Worm (Caenorhabditis elegans) whole organism, young adult: ENCODE data around the gene T23F11.4.

Source experiments
- D2030.7 ChIP-seq: fragments of 200-800 bp; sonication (Bioruptor generic); IDR thresholded peaks from 2 replicates; pipeline ENCODE4 v1.3.6; 2022; ENCODE audit warnings: missing genetic modification reagents, missing genetic modification characterization, missing compliant biosample characterization
- F10E7.11 ChIP-seq: sonication (generic microtip); optimal IDR thresholded peaks from 2 replicates; lab custom pipeline; 2017; ENCODE audit warnings: mild to moderate bottlenecking, missing genetic modification characterization, moderate library complexity, missing compliant biosample characterization
- F22D6.2 ChIP-seq: sonication (generic microtip); optimal IDR thresholded peaks from 2 replicates; lab custom pipeline; 2016; ENCODE audit warnings: mild to moderate bottlenecking, missing genetic modification characterization, missing compliant biosample characterization
- F33H1.4 ChIP-seq: fragments of 200-800 bp; sonication (Bioruptor generic); IDR thresholded peaks from 2 replicates; pipeline ENCODE4 v1.3.6; 2022; ENCODE audit warnings: missing genetic modification reagents, missing genetic modification characterization, missing compliant biosample characterization
- F37B4.10 ChIP-seq: fragments of 200-800 bp; sonication (Bioruptor generic); IDR thresholded peaks from 2 replicates; pipeline ENCODE4 v1.3.6; 2022; ENCODE audit warnings: missing genetic modification characterization, missing compliant biosample characterization
- F39B2.1 ChIP-seq: fragments of 200-800 bp; sonication (Bioruptor generic); IDR thresholded peaks from 2 replicates; pipeline ENCODE4 v1.3.6; 2022; ENCODE audit warnings: missing genetic modification reagents, missing genetic modification characterization, missing compliant biosample characterization
- F55B11.4 ChIP-seq: sonication (generic microtip); optimal IDR thresholded peaks from 2 replicates; lab custom pipeline; 2016; ENCODE audit warnings: missing compliant biosample characterization, missing genetic modification characterization, borderline replicate concordance; ENCODE audit not compliant: insufficient read depth
- F57C9.4 ChIP-seq: sonication (generic microtip); optimal IDR thresholded peaks from 2 replicates; lab custom pipeline; 2017; ENCODE audit warnings: mild to moderate bottlenecking, missing genetic modification characterization, missing compliant biosample characterization
- Y79H2A.3 ChIP-seq: fragments of 200-800 bp; sonication (Bioruptor generic); conservative IDR thresholded peaks from 2 replicates; pipeline ENCODE4 v1.3.6; 2022; ENCODE audit warnings: missing genetic modification reagents, missing genetic modification characterization, missing compliant biosample characterization
- aptf-3 ChIP-seq: fragments of 200-800 bp; sonication (Bioruptor generic); IDR thresholded peaks from 2 replicates; pipeline ENCODE4 v1.3.6; 2022; ENCODE audit warnings: missing genetic modification characterization, missing compliant biosample characterization
- bed-1 ChIP-seq: fragments of 200-800 bp; sonication (Bioruptor generic); IDR thresholded peaks from 2 replicates; pipeline ENCODE4 v1.3.6; 2022; ENCODE audit warnings: missing genetic modification reagents, missing genetic modification characterization, missing compliant biosample characterization
- ccch-3 ChIP-seq: fragments of 200-800 bp; sonication (Bioruptor generic); optimal IDR thresholded peaks from 2 replicates; lab custom pipeline; 2018; ENCODE audit warnings: mild to moderate bottlenecking, missing genetic modification characterization, missing compliant biosample characterization
- cebp-1 ChIP-seq, 2 experiments: fragments of 200-800 bp in 1 of 2; sonication (Bioruptor generic) in 1 of 2; sonication (generic microtip) in 1 of 2; IDR thresholded peaks in 1 of 2; optimal IDR thresholded peaks in 1 of 2; 2 replicates each; pipeline versions ENCODE4 v1.3.6 to Lab custom; 2017 to 2022; ENCODE audit warnings: missing compliant biosample characterization in 2 of 2, missing genetic modification characterization in 2 of 2, mild to moderate bottlenecking in 1 of 2, missing genetic modification reagents in 1 of 2, moderate library complexity in 1 of 2
- ceh-27 ChIP-seq: fragments of 200-800 bp; sonication (Bioruptor generic); optimal IDR thresholded peaks from 2 replicates; lab custom pipeline; 2018; ENCODE audit warnings: mild to moderate bottlenecking, missing genetic modification characterization, moderate library complexity, missing compliant biosample characterization
- ceh-40 ChIP-seq: fragments of 200-800 bp; sonication (Bioruptor generic); IDR thresholded peaks from 2 replicates; pipeline ENCODE4 v1.3.6; 2022; ENCODE audit warnings: missing genetic modification characterization, missing compliant biosample characterization
- ceh-58 ChIP-seq: fragments of 200-800 bp; sonication (Bioruptor generic); IDR thresholded peaks from 2 replicates; pipeline ENCODE4 v1.3.6; 2022; ENCODE audit warnings: missing genetic modification characterization, missing compliant biosample characterization
- ceh-79 ChIP-seq: sonication (generic microtip); optimal IDR thresholded peaks from 2 replicates; lab custom pipeline; 2017; ENCODE audit warnings: mild to moderate bottlenecking, missing genetic modification characterization, missing compliant biosample characterization
- egrh-3 ChIP-seq: fragments of 200-800 bp; sonication (Bioruptor generic); IDR thresholded peaks from 2 replicates; pipeline ENCODE4 v1.3.6; 2022; ENCODE audit warnings: missing genetic modification reagents, missing genetic modification characterization, missing compliant biosample characterization
- ets-4 ChIP-seq: fragments of 200-800 bp; sonication (Bioruptor generic); optimal IDR thresholded peaks from 2 replicates; lab custom pipeline; 2018; ENCODE audit warnings: mild to moderate bottlenecking, missing genetic modification characterization, missing compliant biosample characterization
- fkh-3 ChIP-seq: sonication (generic microtip); optimal IDR thresholded peaks from 2 replicates; lab custom pipeline; 2016; ENCODE audit warnings: mild to moderate bottlenecking, missing genetic modification characterization, missing compliant biosample characterization
- gei-17 ChIP-seq: fragments of 200-800 bp; sonication (Bioruptor generic); optimal IDR thresholded peaks from 2 replicates; lab custom pipeline; 2018; ENCODE audit warnings: mild to moderate bottlenecking, missing genetic modification characterization, missing compliant biosample characterization
- hsf-1 ChIP-seq: fragments of 200-800 bp; sonication (Bioruptor generic); IDR thresholded peaks from 2 replicates; pipeline ENCODE4 v1.3.6; 2022; ENCODE audit warnings: missing genetic modification reagents, missing genetic modification characterization, missing compliant biosample characterization
- lag-1 ChIP-seq: fragments of 200-800 bp; sonication (Bioruptor generic); IDR thresholded peaks from 2 replicates; pipeline ENCODE4 v1.3.6; 2022; ENCODE audit warnings: missing genetic modification reagents, missing genetic modification characterization, missing compliant biosample characterization
- lsl-1 ChIP-seq: fragments of 200-800 bp; sonication (Bioruptor generic); optimal IDR thresholded peaks from 2 replicates; lab custom pipeline; 2018; ENCODE audit warnings: mild to moderate bottlenecking, missing genetic modification characterization, moderate library complexity, missing compliant biosample characterization
- lsy-27 ChIP-seq: sonication (generic microtip); optimal IDR thresholded peaks from 2 replicates; lab custom pipeline; 2017; ENCODE audit warnings: missing genetic modification characterization, mild to moderate bottlenecking, missing compliant biosample characterization, antibody characterized with exemption, missing genotype, borderline replicate concordance; ENCODE audit not compliant: insufficient read depth
- mel-28 ChIP-seq: sonication (generic microtip); optimal IDR thresholded peaks from 2 replicates; lab custom pipeline; 2016; ENCODE audit warnings: borderline replicate concordance, mild to moderate bottlenecking, missing genetic modification characterization, missing compliant biosample characterization
- mxl-1 ChIP-seq: sonication (generic microtip); optimal IDR thresholded peaks from 2 replicates; lab custom pipeline; 2016; ENCODE audit warnings: missing genetic modification characterization, missing compliant biosample characterization
- nfya-2 ChIP-seq: fragments of 200-800 bp; sonication (Bioruptor generic); IDR thresholded peaks from 2 replicates; pipeline ENCODE4 v1.3.6; 2022; ENCODE audit warnings: missing genetic modification reagents, missing genetic modification characterization, missing compliant biosample characterization
- nhr-27 ChIP-seq: fragments of 200-800 bp; sonication (Bioruptor generic); optimal IDR thresholded peaks from 2 replicates; lab custom pipeline; 2018; ENCODE audit warnings: mild to moderate bottlenecking, missing genetic modification characterization, moderate library complexity, missing compliant biosample characterization
- nhr-80 ChIP-seq: sonication (generic microtip); optimal IDR thresholded peaks from 2 replicates; lab custom pipeline; 2016; ENCODE audit warnings: missing genetic modification characterization, missing compliant biosample characterization
- nhr-90 ChIP-seq: sonication (generic microtip); optimal IDR thresholded peaks from 2 replicates; lab custom pipeline; 2016; ENCODE audit warnings: missing genotype, mild to moderate bottlenecking, missing genetic modification characterization, missing compliant biosample characterization
- pha-4 ChIP-seq: fragments of 150-350 bp; sonication (generic microtip); optimal IDR thresholded peaks from 2 replicates; lab custom pipeline; 2014; ENCODE audit warnings: missing biosample characterization, missing genetic modification reagents, missing genetic modification characterization
- rcor-1 ChIP-seq: fragments of 200-800 bp; sonication (Bioruptor generic); IDR thresholded peaks from 2 replicates; pipeline ENCODE4 v1.3.6; 2022; ENCODE audit warnings: missing genetic modification reagents, missing genetic modification characterization, missing compliant biosample characterization
- snpc-1.1 ChIP-seq: sonication (generic microtip); optimal IDR thresholded peaks from 2 replicates; lab custom pipeline; 2017; ENCODE audit warnings: missing genetic modification characterization, mild to moderate bottlenecking, missing compliant biosample characterization, antibody characterized with exemption, moderate library complexity, missing genotype, missing genetic modification reagents; ENCODE audit not compliant: insufficient read depth
- somi-1 ChIP-seq: fragments of 200-800 bp; sonication (Bioruptor generic); optimal IDR thresholded peaks from 2 replicates; lab custom pipeline; 2018; ENCODE audit warnings: mild to moderate bottlenecking, missing genetic modification characterization, missing compliant biosample characterization
- tbp1 ChIP-seq: fragments of 200-800 bp; sonication (Bioruptor generic); optimal IDR thresholded peaks from 2 replicates; lab custom pipeline; 2018; ENCODE audit warnings: mild to moderate bottlenecking, missing genetic modification characterization, missing compliant biosample characterization
- unc-62 ChIP-seq: fragments of 150-350 bp; optimal IDR thresholded peaks from 2 replicates; lab custom pipeline; 2014; ENCODE audit warnings: missing biosample characterization, missing genetic modification reagents, missing genetic modification characterization
- ztf-18 ChIP-seq: sonication (generic microtip); optimal IDR thresholded peaks from 2 replicates; lab custom pipeline; 2016; ENCODE audit warnings: missing genotype, mild to moderate bottlenecking, missing genetic modification characterization, missing compliant biosample characterization
- ztf-22 ChIP-seq: fragments of 200-800 bp; sonication (Bioruptor generic); optimal IDR thresholded peaks from 2 replicates; lab custom pipeline; 2018; ENCODE audit warnings: mild to moderate bottlenecking, missing genetic modification characterization, moderate library complexity, missing compliant biosample characterization
- ztf-3 ChIP-seq: fragments of 200-800 bp; sonication (Bioruptor generic); optimal IDR thresholded peaks from 2 replicates; lab custom pipeline; 2018; ENCODE audit warnings: mild to moderate bottlenecking, missing genetic modification characterization, missing compliant biosample characterization

T23F11.4 gene

ce11 chrIII:4647878-4648277, 17.3 kb downstream of the T23F11.4 start, which contains the start of gene T23F11.6:
T23F11.6 (minus strand) TSS chrIII:4647922.
- no peak for TF ChIP-seq bed-1 (GFP tag; lab: Robert Waterston, UW)
- TF ChIP-seq cebp-1 (GFP tag; IDR thresholded peaks at IDR 0.05; lab: Robert Waterston, UW) = peak; percentile 46; the same call in 1 of the 2 replicates
- no peak for TF ChIP-seq cebp-1 (tag; optimal IDR thresholded peaks at IDR 0.05; lab: Kevin White, UChicago)
- peak; percentile 73 for TF ChIP-seq unc-62 (GFP tag; lab: Kevin White, UChicago)
- peak; percentile 44 for TF ChIP-seq nhr-80 (tag; lab: Kevin White, UChicago)

ce11 chrIII:4647341-4647740, 17.8 kb downstream of the T23F11.4 start:
- TF ChIP-seq snpc-1.1 (tag; lab: Kevin White, UChicago) = no peak
- TF ChIP-seq F10E7.11 = no peak
- TF ChIP-seq ztf-18 = no peak
- no peak for TF ChIP-seq aptf-3 (GFP tag; lab: Robert Waterston, UW)
- no peak for TF ChIP-seq ztf-3 (GFP tag; lab: Kevin White, UChicago)
- TF ChIP-seq fkh-3 = no peak
- no peak for TF ChIP-seq gei-17
- no peak for TF ChIP-seq ceh-27
- no peak for TF ChIP-seq ceh-79 (tag; lab: Kevin White, UChicago)
- TF ChIP-seq ceh-40 (GFP tag; lab: Robert Waterston, UW) = no peak
- no peak for TF ChIP-seq somi-1
- TF ChIP-seq pha-4 = no peak

- TF ChIP-seq cebp-1 (GFP tag; IDR thresholded peaks at IDR 0.05; lab: Robert Waterston, UW) (no peak), cebp-1 (tag; optimal IDR thresholded peaks at IDR 0.05; lab: Kevin White, UChicago) (no peak), mxl-1 (no peak), ceh-58 (GFP tag; lab: Robert Waterston, UW) (no peak), F55B11.4 (no peak)
Observed at ce11 chrIII:4646246-4646645, 18.9 kb downstream of the T23F11.4 start, which contains the start of gene pqn-29. pqn-29 (minus strand) TSS chrIII:4646346.

DNA sequence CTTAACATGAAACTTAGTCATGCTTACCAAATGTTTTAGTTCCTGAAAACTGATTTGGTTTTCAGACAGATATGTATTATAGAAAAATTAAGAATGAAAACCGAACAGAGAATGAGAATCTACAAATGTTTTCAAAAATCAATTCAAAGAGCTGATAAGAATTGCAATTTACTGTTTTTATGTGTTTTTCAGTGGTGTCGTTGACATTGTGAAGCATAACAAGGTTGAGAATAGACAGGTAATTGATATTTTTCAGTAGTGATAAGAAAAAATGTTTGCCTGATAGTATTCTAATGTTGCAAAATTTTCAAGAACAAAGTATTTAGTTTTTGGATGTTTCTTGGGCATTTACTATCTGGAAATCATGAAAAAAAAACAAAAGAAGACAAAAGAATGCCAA, 21.9 kb downstream of the T23F11.4 start, which contains the start of gene pfas-1:
Gene pfas-1 (minus strand): TSS at position 49 of the 400 bp plus-strand sequence.
- TF ChIP-seq nhr-90 (tag; lab: Kevin White, UChicago) (no peak), F37B4.10 (GFP tag; lab: Robert Waterston, UW) (no peak), nhr-80 (tag; lab: Kevin White, UChicago) (peak; percentile 61), mel-28 (tag; lab: Kevin White, UChicago) (no peak)

ce11 chrIII:4634947-4635346, 30.2 kb downstream of the T23F11.4 start, which contains the start of gene clec-153:
clec-153 (plus strand) TSS chrIII:4635247.
- TF ChIP-seq ztf-18 (no peak), hsf-1 (GFP tag; lab: Robert Waterston, UW) (no peak), ceh-40 (GFP tag; lab: Robert Waterston, UW) (no peak), ccch-3 (no peak), nfya-2 (GFP tag; lab: Robert Waterston, UW) (no peak), egrh-3 (GFP tag; lab: Robert Waterston, UW) (no peak), fkh-3 (no peak), ets-4 (GFP tag; lab: Kevin White, UChicago) (no peak), F55B11.4 (no peak), lsy-27 (tag; lab: Kevin White, UChicago) (no peak), F10E7.11 (no peak)

ce11 chrIII:4628165-4628564, 37.0 kb downstream of the T23F11.4 start, which contains the start of gene clec-151:
clec-151 (plus strand) TSS chrIII:4628465.
- no peak for TF ChIP-seq ztf-22
- TF ChIP-seq rcor-1 = no peak
- TF ChIP-seq Y79H2A.3 = no peak
- TF ChIP-seq nhr-27 (tag; lab: Kevin White, UChicago) = no peak
- no peak for TF ChIP-seq tbp1 (GFP tag; lab: Kevin White, UChicago)
- no peak for TF ChIP-seq pha-4
- no peak for TF ChIP-seq F39B2.1 (GFP tag; lab: Robert Waterston, UW)
- TF ChIP-seq D2030.7 (GFP tag; lab: Robert Waterston, UW) = no peak
- TF ChIP-seq lsl-1 (GFP tag; lab: Kevin White, UChicago) = no peak
- no peak for TF ChIP-seq F22D6.2 (tag; lab: Kevin White, UChicago)
- TF ChIP-seq F57C9.4 (tag; lab: Kevin White, UChicago) = no peak
- no peak for TF ChIP-seq F33H1.4
- TF ChIP-seq lag-1 (GFP tag; lab: Robert Waterston, UW) = no peak
